Worm (Caenorhabditis elegans) whole organism, L1 larva: ENCODE results near the gene nas-4.

Source experiments
- C04F5.9 ChIP-seq: sonication (generic microtip); optimal IDR thresholded peaks from 2 replicates; lab custom pipeline; 2016; ENCODE audit warnings: missing genetic modification characterization, missing compliant biosample characterization
- F16B12.6 ChIP-seq: fragments of 150-350 bp; optimal IDR thresholded peaks from 2 replicates; lab custom pipeline; 2014; ENCODE audit warnings: missing biosample characterization, missing genetic modification characterization
- alr-1 ChIP-seq: fragments of 200-800 bp; sonication (Bioruptor generic); optimal IDR thresholded peaks from 2 replicates; lab custom pipeline; 2018; ENCODE audit warnings: borderline replicate concordance, mild to moderate bottlenecking, missing genetic modification characterization, missing compliant biosample characterization
- ama-1 ChIP-seq: fragments of 150-350 bp; optimal IDR thresholded peaks from 2 replicates; lab custom pipeline; 2014
- blmp-1 ChIP-seq: fragments of 150-350 bp; optimal IDR thresholded peaks from 2 replicates; lab custom pipeline; 2014; ENCODE audit warnings: missing biosample characterization, missing genetic modification characterization
- ceh-82 ChIP-seq, 3 experiments: fragments of 150-350 bp in 1 of 3; sonication (generic microtip) in 2 of 3; optimal IDR thresholded peaks; 2 replicates each; lab custom pipeline; 2014 to 2017; ENCODE audit warnings: missing biosample characterization in 3 of 3, missing genetic modification characterization in 3 of 3
- ceh-88 ChIP-seq: fragments of 200-800 bp; sonication (Bioruptor generic); IDR thresholded peaks from 2 replicates; pipeline ENCODE4 v1.3.6; 2022; ENCODE audit warnings: missing genetic modification characterization, missing compliant biosample characterization
- ceh-90 ChIP-seq: sonication (generic microtip); optimal IDR thresholded peaks from 2 replicates; lab custom pipeline; 2016; ENCODE audit warnings: missing genetic modification characterization, missing compliant biosample characterization
- dpl-1 ChIP-seq, 3 experiments: fragments of 150-350 bp in 2 of 3; sonication (generic microtip) in 1 of 3; optimal IDR thresholded peaks; 2 replicates each; lab custom pipeline; 2014 to 2017; ENCODE audit warnings: missing biosample characterization in 3 of 3, missing genetic modification characterization in 3 of 3, missing genetic modification reagents in 3 of 3
- dsc-1 ChIP-seq: sonication (generic microtip); optimal IDR thresholded peaks from 2 replicates; lab custom pipeline; 2016; ENCODE audit warnings: mild to moderate bottlenecking, missing genetic modification characterization, missing compliant biosample characterization
- efl-1 ChIP-seq, 4 experiments: fragments of 150-350 bp; optimal IDR thresholded peaks in 3 of 4; peaks in 1 of 4; 1 replicate in 1 of 4; 2 replicates in 3 of 4; lab custom pipeline; 2014; ENCODE audit warnings: missing biosample characterization in 2 of 4, missing genetic modification characterization in 2 of 4, missing genetic modification reagents in 2 of 4
- efl-3 ChIP-seq: fragments of 200-800 bp; sonication (Bioruptor generic); optimal IDR thresholded peaks from 2 replicates; lab custom pipeline; 2018; ENCODE audit warnings: mild to moderate bottlenecking, missing genetic modification characterization, missing compliant biosample characterization
- egl-13 ChIP-seq: sonication (generic microtip); optimal IDR thresholded peaks from 2 replicates; lab custom pipeline; 2016; ENCODE audit warnings: missing genotype, missing genetic modification reagents, missing genetic modification characterization, missing compliant biosample characterization
- elt-2 ChIP-seq: sonication (generic microtip); optimal IDR thresholded peaks from 2 replicates; lab custom pipeline; 2016; ENCODE audit warnings: missing genetic modification characterization, mild to moderate bottlenecking, inconsistent platforms, missing compliant biosample characterization, missing genetic modification reagents
- elt-3 ChIP-seq, 6 experiments: fragments of 150-350 bp in 1 of 6; sonication (generic microtip); optimal IDR thresholded peaks; 2 replicates each; lab custom pipeline; 2017 to 2018; ENCODE audit warnings: missing biosample characterization in 6 of 6, missing genetic modification characterization in 6 of 6, inconsistent platforms in 1 of 6
- fkh-10 ChIP-seq: sonication (generic microtip); optimal IDR thresholded peaks from 2 replicates; lab custom pipeline; 2017; ENCODE audit warnings: missing biosample characterization, missing genetic modification reagents, missing genetic modification characterization
- fos-1 ChIP-seq: fragments of 150-350 bp; optimal IDR thresholded peaks from 2 replicates; lab custom pipeline; 2014; ENCODE audit warnings: missing biosample characterization, missing genetic modification characterization
- grh-1 ChIP-seq: fragments of 200-800 bp; sonication (Bioruptor generic); IDR thresholded peaks from 2 replicates; pipeline ENCODE4 v1.3.6; 2022; ENCODE audit warnings: missing genetic modification reagents, missing genetic modification characterization, missing compliant biosample characterization
- hlh-4 ChIP-seq: sonication (generic microtip); optimal IDR thresholded peaks from 2 replicates; lab custom pipeline; 2016; ENCODE audit warnings: mild to moderate bottlenecking, missing genetic modification characterization, missing compliant biosample characterization
- hpl-2 ChIP-seq: fragments of 150-350 bp; optimal IDR thresholded peaks from 2 replicates; lab custom pipeline; 2014; ENCODE audit warnings: missing biosample characterization, missing genetic modification reagents, missing genetic modification characterization
- lin-13 ChIP-seq: fragments of 150-350 bp; optimal IDR thresholded peaks from 2 replicates; lab custom pipeline; 2014; ENCODE audit warnings: missing biosample characterization, missing genetic modification reagents, missing genetic modification characterization
- lin-14 ChIP-seq: fragments of 200-800 bp; sonication (Bioruptor generic); optimal IDR thresholded peaks from 2 replicates; lab custom pipeline; 2018; ENCODE audit warnings: mild to moderate bottlenecking, missing genetic modification characterization, moderate library complexity, missing compliant biosample characterization
- lin-35 ChIP-seq, 2 experiments: fragments of 150-350 bp; optimal IDR thresholded peaks; 2 replicates each; lab custom pipeline; 2014; ENCODE audit warnings: missing biosample characterization in 2 of 2, missing genetic modification characterization in 2 of 2, missing genetic modification reagents in 2 of 2
- lir-3 ChIP-seq: sonication (generic microtip); optimal IDR thresholded peaks from 2 replicates; lab custom pipeline; 2016; ENCODE audit warnings: mild to moderate bottlenecking, missing genetic modification characterization, moderate library complexity, missing compliant biosample characterization; ENCODE audit not compliant: poor library complexity
- lsy-2 ChIP-seq, 2 experiments: fragments of 150-350 bp; optimal IDR thresholded peaks; 2 replicates each; lab custom pipeline; 2014; ENCODE audit warnings: missing biosample characterization in 2 of 2, missing genetic modification characterization in 2 of 2
- mab-9 ChIP-seq: fragments of 200-800 bp; sonication (Bioruptor generic); IDR thresholded peaks from 2 replicates; pipeline ENCODE4 v1.3.6; 2022; ENCODE audit warnings: missing genetic modification reagents, missing genetic modification characterization, missing compliant biosample characterization
- mdl-1 ChIP-seq, 2 experiments: fragments of 150-350 bp; optimal IDR thresholded peaks; 2 replicates each; lab custom pipeline; 2014 to 2017; ENCODE audit warnings: missing biosample characterization in 2 of 2, missing genetic modification characterization in 2 of 2, inconsistent platforms in 1 of 2
- nhr-19 ChIP-seq: fragments of 200-800 bp; sonication (Bioruptor generic); conservative IDR thresholded peaks from 2 replicates; pipeline ENCODE4 v1.3.6; 2022; ENCODE audit warnings: missing genetic modification characterization, missing compliant biosample characterization
- nhr-20 ChIP-seq: sonication (generic microtip); optimal IDR thresholded peaks from 2 replicates; lab custom pipeline; 2016; ENCODE audit warnings: mild to moderate bottlenecking, missing genetic modification characterization, missing compliant biosample characterization
- nhr-47 ChIP-seq: sonication (generic microtip); optimal IDR thresholded peaks from 2 replicates; lab custom pipeline; 2016; ENCODE audit warnings: mild to moderate bottlenecking, missing genetic modification characterization, moderate library complexity, missing compliant biosample characterization
- nhr-71 ChIP-seq: sonication (generic microtip); optimal IDR thresholded peaks from 2 replicates; lab custom pipeline; 2016; ENCODE audit warnings: mild to moderate bottlenecking, missing genetic modification characterization, moderate library complexity, missing compliant biosample characterization
- nhr-76 ChIP-seq: sonication (generic microtip); optimal IDR thresholded peaks from 2 replicates; lab custom pipeline; 2017; ENCODE audit warnings: missing biosample characterization, missing genetic modification characterization
- nhr-77 ChIP-seq: fragments of 150-350 bp; optimal IDR thresholded peaks from 2 replicates; lab custom pipeline; 2014; ENCODE audit warnings: missing biosample characterization, missing genetic modification characterization
- nhr-85 ChIP-seq: sonication (generic microtip); peaks from one replicate; lab custom pipeline; 2016; ENCODE audit warnings: missing genetic modification characterization, inconsistent platforms, missing compliant biosample characterization
- pag-3 ChIP-seq: sonication (generic microtip); optimal IDR thresholded peaks from 2 replicates; lab custom pipeline; 2017; ENCODE audit warnings: missing genetic modification characterization, mild to moderate bottlenecking, missing compliant biosample characterization, antibody characterized with exemption, borderline replicate concordance; ENCODE audit not compliant: insufficient read depth
- pax-3 ChIP-seq: fragments of 200-800 bp; sonication (Bioruptor generic); optimal IDR thresholded peaks from 2 replicates; lab custom pipeline; 2018; ENCODE audit warnings: mild to moderate bottlenecking, missing genetic modification characterization, moderate library complexity, missing compliant biosample characterization
- rnt-1 ChIP-seq: sonication (generic microtip); optimal IDR thresholded peaks from 2 replicates; lab custom pipeline; 2016; ENCODE audit warnings: mild to moderate bottlenecking, missing genetic modification characterization, moderate library complexity, missing compliant biosample characterization
- skn-1 ChIP-seq: fragments of 150-350 bp; optimal IDR thresholded peaks from 2 replicates; lab custom pipeline; 2014; ENCODE audit warnings: missing biosample characterization, missing genetic modification characterization
- snu-23 ChIP-seq: sonication (generic microtip); optimal IDR thresholded peaks from 2 replicates; lab custom pipeline; 2016; ENCODE audit warnings: missing genetic modification characterization, missing compliant biosample characterization
- sox-4 ChIP-seq: sonication (generic microtip); optimal IDR thresholded peaks from 2 replicates; lab custom pipeline; 2016; ENCODE audit warnings: missing genetic modification characterization, missing compliant biosample characterization
- sptf-1 ChIP-seq: fragments of 150-350 bp; optimal IDR thresholded peaks from 2 replicates; lab custom pipeline; 2014; ENCODE audit warnings: missing biosample characterization, missing genetic modification characterization
- swsn-7 ChIP-seq: sonication (generic microtip); optimal IDR thresholded peaks from 2 replicates; lab custom pipeline; 2016; ENCODE audit warnings: missing genetic modification characterization, missing compliant biosample characterization
- tbx-2 ChIP-seq: sonication (generic microtip); optimal IDR thresholded peaks from 2 replicates; lab custom pipeline; 2016; ENCODE audit warnings: missing genetic modification characterization, missing compliant biosample characterization
- unc-30 ChIP-seq: sonication (generic microtip); optimal IDR thresholded peaks from 2 replicates; lab custom pipeline; 2017; ENCODE audit warnings: missing biosample characterization, missing genetic modification characterization
- vab-15 ChIP-seq: sonication (generic microtip); optimal IDR thresholded peaks from 2 replicates; lab custom pipeline; 2017; ENCODE audit warnings: missing genotype, mild to moderate bottlenecking, missing genetic modification characterization, missing compliant biosample characterization
- xbp-1 ChIP-seq: sonication (generic microtip); optimal IDR thresholded peaks from 2 replicates; lab custom pipeline; 2016; ENCODE audit warnings: missing genetic modification characterization, missing compliant biosample characterization

The nas-4 gene

DNA sequence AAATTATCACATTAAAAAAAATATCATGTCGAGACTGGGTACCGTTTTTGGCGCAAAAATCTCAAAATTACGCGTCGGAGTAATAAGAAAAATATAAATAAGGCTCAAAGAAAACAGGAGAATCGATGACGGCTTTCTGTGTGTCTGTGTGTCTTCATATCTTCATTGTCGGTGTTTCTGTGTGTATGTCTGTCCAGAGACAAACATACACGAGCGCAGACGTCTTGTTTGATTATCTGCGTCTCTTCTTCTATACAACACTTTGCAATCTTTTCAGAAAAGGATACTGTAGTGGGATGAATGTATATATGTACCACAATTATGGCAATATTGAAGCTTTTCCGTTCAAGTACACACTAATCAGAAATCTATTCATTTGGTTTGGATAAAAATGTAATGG is 28.9 kb upstream of the nas-4 start, which contains the start of gene C05D11.13 (continued):
- TF ChIP-seq lin-14 (GFP tag; lab: Kevin White, UChicago) (peak; percentile 62), xbp-1 (peak; percentile 9), swsn-7 (tag; lab: Kevin White, UChicago) (no peak), efl-3 (no peak), pag-3 (tag; lab: Kevin White, UChicago) (no peak), egl-13 (tag; lab: Kevin White, UChicago) (no peak), fos-1 (tag; lab: Kevin White, UChicago) (no peak), lsy-2 (tag; optimal IDR thresholded peaks at IDR 0.05; lab: Kevin White, UChicago) (peak; percentile 49 to 87), F16B12.6 (tag; lab: Kevin White, UChicago) (peak; percentile 11), C04F5.9 (no peak), nhr-71 (tag; lab: Kevin White, UChicago) (peak; percentile 50), ceh-88 (no peak), mab-9 (GFP tag; lab: Robert Waterston, UW) (no peak), fkh-10 (no peak), sptf-1 (tag; lab: Kevin White, UChicago) (no peak), alr-1 (tag; lab: Kevin White, UChicago) (no peak), nhr-76 (tag; lab: Kevin White, UChicago) (no peak), lir-3 (tag; lab: Kevin White, UChicago) (no peak), sox-4 (tag; lab: Kevin White, UChicago) (no peak), hpl-2 (no peak), ceh-90 (no peak), ama-1 (lab: Kevin White, UChicago) (peak; percentile 65), pax-3 (no peak), nhr-19 (GFP tag; lab: Robert Waterston, UW) (0 out of 2 replicates have a peak, but pooled peaks have one; percentile 3), nhr-77 (tag; lab: Kevin White, UChicago) (no peak), skn-1 (tag; lab: Kevin White, UChicago) (no peak), vab-15 (tag; lab: Kevin White, UChicago) (no peak), dsc-1 (no peak), tbx-2 (tag; lab: Kevin White, UChicago) (no peak), hlh-4 (no peak), grh-1 (GFP tag; lab: Robert Waterston, UW) (no peak), blmp-1 (tag; lab: Kevin White, UChicago) (peak; percentile 53), rnt-1 (tag; lab: Kevin White, UChicago) (peak; percentile 26), mdl-1 (tag; optimal IDR thresholded peaks at IDR 0.05; lab: Kevin White, UChicago) (peak in 1 of 2 experiments; percentile 23), dpl-1 (GFP tag; optimal IDR thresholded peaks at IDR 0.05; lab: Kevin White, UChicago) (peak in 2 of 3 experiments; percentile 9 to 47)

- TF ChIP-seq dpl-1 (GFP tag; optimal IDR thresholded peaks at IDR 0.05; lab: Kevin White, UChicago) (peak; percentile 71 to 83 (median 75)), C04F5.9 (no peak), nhr-71 (tag; lab: Kevin White, UChicago) (peak; percentile 41), nhr-19 (GFP tag; lab: Robert Waterston, UW) (peak; percentile 38), lsy-2 (tag; optimal IDR thresholded peaks at IDR 0.05; lab: Kevin White, UChicago) (peak in 1 of 2 experiments; percentile 55), snu-23 (peak; percentile 26), F16B12.6 (tag; lab: Kevin White, UChicago) (peak; percentile 76), elt-3 (tag; optimal IDR thresholded peaks at IDR 0.05; lab: Kevin White, UChicago) (peak in 1 of 6 experiments; percentile 67), ceh-82 (tag; optimal IDR thresholded peaks at IDR 0.05; lab: Kevin White, UChicago) (peak in 1 of 3 experiments; percentile 15), nhr-47 (tag; lab: Kevin White, UChicago) (peak; percentile 20), rnt-1 (tag; lab: Kevin White, UChicago) (peak; percentile 37), nhr-85 (tag; lab: Kevin White, UChicago) (peak; percentile 12), nhr-77 (tag; lab: Kevin White, UChicago) (no peak), lin-35 (GFP tag; optimal IDR thresholded peaks at IDR 0.05; lab: Kevin White, UChicago) (peak; percentile 65 to 76), fos-1 (tag; lab: Kevin White, UChicago) (no peak), lin-13 (GFP tag; lab: Kevin White, UChicago) (peak; percentile 1), efl-1 (optimal IDR thresholded peaks at IDR 0.05; lab: Kevin White, UChicago) (peak; percentile 81 to 84), efl-1 (GFP tag; optimal IDR thresholded peaks at IDR 0.05 in 1 of 2; lab: Kevin White, UChicago) (peak; percentile 84 to 98), blmp-1 (tag; lab: Kevin White, UChicago) (peak; percentile 84), nhr-20 (peak; percentile 36), elt-2 (tag; lab: Kevin White, UChicago) (peak; percentile 51), unc-30 (tag; lab: Kevin White, UChicago) (no peak)
These were observed 27.1 kb upstream of the nas-4 start, which contains the start of gene mel-32 for ce11 chrIII:6442305-6443125. TSS of gene mel-32 (minus strand) at chrIII:6443000.
